Worm (Caenorhabditis elegans) whole organism, early embryonic: ENCODE results near the gene pzf-1.
"Not testable (repeated sequence)": the region's sequence is repeated elsewhere in the genome, so short reads cannot be mapped to it uniquely, and the experiment has no call there.

Source experiments
- B0310.2 ChIP-seq: sonication (generic microtip); optimal IDR thresholded peaks from 2 replicates; lab custom pipeline; 2016; ENCODE audit warnings: mild to moderate bottlenecking, missing genetic modification characterization, missing compliant biosample characterization
- F13C5.2 ChIP-seq: sonication (generic microtip); optimal IDR thresholded peaks from 2 replicates; lab custom pipeline; 2017; ENCODE audit warnings: mild to moderate bottlenecking, missing genetic modification characterization, inconsistent platforms, missing compliant biosample characterization
- aly-1 ChIP-seq: sonication (generic microtip); optimal IDR thresholded peaks from 2 replicates; lab custom pipeline; 2016; ENCODE audit warnings: missing genetic modification characterization, missing compliant biosample characterization
- ama-1 ChIP-seq: fragments of 150-350 bp; optimal IDR thresholded peaks from 2 replicates; lab custom pipeline; 2014
- ceh-13 ChIP-seq: fragments of 200-800 bp; sonication (Bioruptor generic); optimal IDR thresholded peaks from 2 replicates; lab custom pipeline; 2018; ENCODE audit warnings: mild to moderate bottlenecking, missing genetic modification characterization, missing compliant biosample characterization
- ceh-36 ChIP-seq: sonication (generic microtip); optimal IDR thresholded peaks from 2 replicates; lab custom pipeline; 2016; ENCODE audit warnings: missing genetic modification characterization, inconsistent platforms, missing compliant biosample characterization
- ets-7 ChIP-seq: sonication (generic microtip); optimal IDR thresholded peaks from 2 replicates; lab custom pipeline; 2016; ENCODE audit warnings: missing genotype, missing genetic modification characterization, missing compliant biosample characterization
- flt-1 ChIP-seq: fragments of 200-800 bp; sonication (Bioruptor generic); IDR thresholded peaks from 2 replicates; pipeline ENCODE4 v1.3.6; 2022; ENCODE audit warnings: missing genetic modification characterization, missing compliant biosample characterization
- hmbx-1 ChIP-seq: sonication (generic microtip); optimal IDR thresholded peaks from 2 replicates; lab custom pipeline; 2016; ENCODE audit warnings: mild to moderate bottlenecking, missing genetic modification characterization, missing compliant biosample characterization
- hmg-4 ChIP-seq: fragments of 200-800 bp; sonication (Bioruptor generic); optimal IDR thresholded peaks from 2 replicates; lab custom pipeline; 2018; ENCODE audit warnings: mild to moderate bottlenecking, missing genetic modification characterization, missing compliant biosample characterization
- hnd-1 ChIP-seq: sonication (generic microtip); optimal IDR thresholded peaks from 2 replicates; lab custom pipeline; 2016; ENCODE audit warnings: missing genetic modification characterization, missing compliant biosample characterization
- pes-1 ChIP-seq: fragments of 200-800 bp; sonication (Bioruptor generic); IDR thresholded peaks from 2 replicates; pipeline ENCODE4 v1.3.6; 2022; ENCODE audit warnings: missing genetic modification reagents, missing genetic modification characterization, missing compliant biosample characterization
- scrt-1 ChIP-seq: fragments of 200-800 bp; sonication (Bioruptor generic); IDR thresholded peaks from 2 replicates; pipeline ENCODE4 v1.3.6; 2022; ENCODE audit warnings: missing genetic modification characterization, missing compliant biosample characterization
- sea-1 ChIP-seq: fragments of 200-800 bp; sonication (Bioruptor generic); conservative IDR thresholded peaks from 2 replicates; pipeline ENCODE4 v1.3.6; 2022; ENCODE audit warnings: missing genetic modification characterization, missing compliant biosample characterization
- tbx-11 ChIP-seq: fragments of 200-800 bp; sonication (Bioruptor generic); IDR thresholded peaks from 2 replicates; pipeline ENCODE4 v1.3.6; 2022; ENCODE audit warnings: missing genetic modification characterization, missing compliant biosample characterization
- tbx-37 ChIP-seq: fragments of 200-800 bp; sonication (Bioruptor generic); conservative IDR thresholded peaks from 2 replicates; pipeline ENCODE4 v1.3.6; 2022; ENCODE audit warnings: missing genetic modification reagents, missing genetic modification characterization, missing compliant biosample characterization
- tra-4 ChIP-seq: sonication (generic microtip); optimal IDR thresholded peaks from 2 replicates; lab custom pipeline; 2017; ENCODE audit warnings: missing genetic modification characterization, missing compliant biosample characterization

The pzf-1 gene

DNA sequence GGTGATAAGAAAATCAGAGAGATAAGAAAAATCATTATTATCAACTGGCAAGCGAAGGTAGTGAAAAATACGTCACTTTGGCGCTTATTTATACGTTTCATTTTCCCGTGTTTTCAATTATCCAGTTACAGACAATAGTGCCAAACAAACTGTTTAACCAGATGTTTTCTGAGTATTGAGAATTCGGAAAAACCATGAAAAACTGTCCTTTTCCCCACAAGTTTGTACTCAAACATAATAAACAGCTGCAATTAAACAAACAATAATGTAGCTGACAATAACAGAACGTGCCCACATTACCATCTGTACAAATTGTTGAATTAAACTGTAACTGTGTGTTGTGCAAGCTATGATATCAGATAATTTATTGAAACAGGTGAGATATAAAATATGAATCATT is 22.7 kb downstream of the pzf-1 start, which contains the start of the genes F35E8.1 and F35E8.2:
Gene F35E8.1, minus strand, starts transcription at position 101 of the 400 bp plus-strand sequence.
Gene F35E8.2, plus strand, starts transcription at position 132 of the 400 bp plus-strand sequence.
- not testable (repeated sequence) for TF ChIP-seq scrt-1 (GFP tag; lab: Robert Waterston, UW); B0310.2 (tag; lab: Kevin White, UChicago); ceh-13 (GFP tag; lab: Kevin White, UChicago)

DNA sequence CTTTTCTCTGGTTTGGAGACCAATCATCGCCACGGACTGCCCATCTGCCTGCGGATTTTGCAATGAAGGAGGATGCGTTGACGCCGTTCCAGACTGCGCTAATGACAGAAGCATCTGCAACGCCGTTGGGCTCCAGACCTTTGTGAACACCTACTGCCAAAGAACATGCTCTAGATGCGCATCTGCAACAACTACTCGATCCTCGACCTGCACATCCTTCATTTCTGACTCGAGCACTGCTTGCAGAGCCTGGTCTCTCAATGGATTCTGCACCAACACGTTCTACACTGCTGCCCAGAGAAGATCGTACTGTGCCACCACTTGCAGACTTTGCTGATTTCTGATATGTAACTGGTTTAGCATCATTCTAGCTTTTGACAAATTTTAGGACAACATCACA is 27.7 kb downstream of the pzf-1 start:
- TF ChIP-seq sea-1: no peak

DNA sequence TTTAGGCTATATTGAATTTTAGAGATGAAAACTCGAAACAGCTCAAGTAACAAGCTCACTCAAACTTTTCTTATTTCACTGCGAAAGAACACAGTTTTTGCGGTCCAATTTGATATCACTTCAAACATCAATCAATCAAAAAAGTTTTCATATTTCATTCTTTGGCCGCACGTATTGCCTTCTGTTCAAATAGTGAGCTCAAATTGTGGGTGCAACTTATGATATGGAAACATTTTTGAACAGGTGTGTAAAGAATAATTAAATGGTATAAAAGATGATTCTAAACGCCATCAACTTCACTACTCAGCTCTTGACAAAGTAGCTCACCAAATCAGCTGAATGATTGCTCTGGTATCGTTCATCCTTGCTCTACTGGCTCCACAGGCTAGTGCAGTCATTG is 28.5 kb downstream of the pzf-1 start, which contains the start of gene T06C12.14:
Gene T06C12.14, plus strand, starts transcription at position 301 of the 400 bp plus-strand sequence.
- TF ChIP-seq aly-1 (tag; lab: Kevin White, UChicago) (no peak), ets-7 (tag; lab: Kevin White, UChicago) (no peak), tbx-11 (GFP tag; lab: Robert Waterston, UW) (no peak), hmbx-1 (tag; lab: Kevin White, UChicago) (no peak), ama-1 (lab: Kevin White, UChicago) (no peak), tbx-37 (GFP tag; lab: Robert Waterston, UW) (no peak), pes-1 (no peak), F13C5.2 (no peak)

DNA sequence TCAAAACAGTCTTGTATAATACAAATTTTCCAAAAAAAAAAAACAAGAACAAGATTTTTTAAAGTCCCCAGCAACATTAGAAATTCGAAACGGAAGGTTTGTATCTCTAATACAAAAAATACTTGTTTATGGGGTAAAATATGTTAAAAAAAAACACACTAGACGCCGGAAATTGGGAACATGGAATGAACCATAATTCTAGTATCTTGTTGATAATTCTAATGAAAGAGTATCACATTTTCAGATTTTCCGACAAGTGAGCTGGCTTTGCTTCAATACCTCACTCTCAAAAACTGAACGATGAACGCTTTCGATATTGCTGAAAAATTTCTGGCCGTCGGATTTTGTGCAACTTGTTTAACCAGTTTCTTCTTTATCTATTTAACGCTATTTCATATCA is 30.5 kb downstream of the pzf-1 start, which contains the start of gene str-60:
Gene str-60, plus strand, starts transcription at position 301 of the 400 bp plus-strand sequence.
- no peak for TF ChIP-seq tra-4 (tag; lab: Kevin White, UChicago)
- no peak for TF ChIP-seq pes-1
- no peak for TF ChIP-seq flt-1 (GFP tag; lab: Robert Waterston, UW)
- TF ChIP-seq tbx-37 (GFP tag; lab: Robert Waterston, UW): no peak
- TF ChIP-seq sea-1: no peak
- no peak for TF ChIP-seq hmbx-1 (tag; lab: Kevin White, UChicago)
- TF ChIP-seq B0310.2 (tag; lab: Kevin White, UChicago): no peak
- TF ChIP-seq ceh-36 (tag; lab: Kevin White, UChicago): no peak
- TF ChIP-seq hnd-1 (tag; lab: Kevin White, UChicago): no peak
- TF ChIP-seq tbx-11 (GFP tag; lab: Robert Waterston, UW): no peak

DNA sequence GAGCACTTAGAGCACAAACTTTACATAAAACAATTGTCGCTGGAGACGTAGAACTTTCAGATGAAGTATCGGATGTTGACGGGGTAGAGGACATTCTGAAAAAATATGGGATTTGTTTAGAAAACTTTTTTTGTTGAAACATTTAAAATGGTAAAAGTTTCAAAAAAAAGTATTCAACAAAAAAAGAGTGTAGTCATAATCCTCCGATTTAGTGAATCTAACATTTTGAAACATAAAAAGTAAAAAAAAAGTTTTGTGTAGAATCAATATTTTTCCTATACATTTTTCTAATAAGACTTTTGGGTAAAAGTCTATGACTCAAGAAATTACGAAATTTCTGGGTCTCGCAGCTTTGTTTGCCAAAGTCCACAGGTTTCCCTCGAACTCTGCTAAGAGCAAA is 31.6 kb downstream of the pzf-1 start, which contains the start of gene nhr-213:
Gene nhr-213, minus strand, starts transcription at position 101 of the 400 bp plus-strand sequence.
- TF ChIP-seq ceh-36 (tag; lab: Kevin White, UChicago) (no peak), B0310.2 (tag; lab: Kevin White, UChicago) (no peak)

DNA sequence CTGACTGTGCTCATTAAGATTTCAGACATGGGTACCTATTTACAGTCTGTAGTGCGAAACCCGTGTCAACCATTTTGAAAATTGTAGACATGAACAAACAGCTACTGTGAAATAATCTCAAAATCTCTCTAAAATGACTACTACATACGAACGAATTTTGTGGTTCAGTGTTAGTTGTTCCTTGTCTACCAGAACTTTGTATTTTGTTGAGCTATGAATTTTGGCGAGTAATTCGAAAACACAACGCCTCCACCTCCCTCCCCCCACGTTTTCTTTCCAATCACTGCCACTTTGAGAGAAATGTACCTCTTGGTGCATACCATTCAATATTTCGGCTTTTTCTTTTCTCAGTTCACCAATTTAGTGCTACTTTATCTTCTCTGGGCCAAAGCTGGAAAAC is 35.5 kb downstream of the pzf-1 start, which contains the start of gene T06C12.11:
Gene T06C12.11, plus strand, starts transcription at position 301 of the 400 bp plus-strand sequence.
- TF ChIP-seq tbx-37 (GFP tag; lab: Robert Waterston, UW) (no peak), hnd-1 (tag; lab: Kevin White, UChicago) (no peak)

DNA sequence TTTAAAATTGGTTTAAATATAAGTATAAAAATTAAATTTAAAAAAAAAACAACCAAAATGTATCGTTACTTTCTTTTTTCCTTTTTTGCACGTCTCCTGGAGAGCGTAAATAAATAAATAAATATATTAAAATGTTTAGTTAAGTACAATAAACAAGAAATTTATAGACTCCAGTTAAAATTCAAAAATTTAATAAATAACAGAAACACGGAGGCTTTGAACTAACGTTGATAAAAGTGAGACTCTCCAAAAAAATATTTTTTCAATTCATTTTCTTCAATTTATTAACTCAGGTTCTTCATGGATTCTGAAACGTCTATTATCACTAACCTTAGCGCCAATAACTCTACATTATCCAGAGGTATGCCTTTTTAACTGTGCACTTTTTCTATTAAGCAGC is 36.5 kb downstream of the pzf-1 start, which contains the start of gene T06C12.12:
Gene T06C12.12, plus strand, starts transcription at position 301 of the 400 bp plus-strand sequence.
- TF ChIP-seq scrt-1 (GFP tag; lab: Robert Waterston, UW) (no peak), ama-1 (lab: Kevin White, UChicago) (no peak), tra-4 (tag; lab: Kevin White, UChicago) (no peak), aly-1 (tag; lab: Kevin White, UChicago) (no peak), B0310.2 (tag; lab: Kevin White, UChicago) (no peak), hmg-4 (no peak), ceh-13 (GFP tag; lab: Kevin White, UChicago) (no peak), tbx-11 (GFP tag; lab: Robert Waterston, UW) (no peak), flt-1 (GFP tag; lab: Robert Waterston, UW) (no peak), hmbx-1 (tag; lab: Kevin White, UChicago) (no peak), ceh-36 (tag; lab: Kevin White, UChicago) (no peak)

DNA sequence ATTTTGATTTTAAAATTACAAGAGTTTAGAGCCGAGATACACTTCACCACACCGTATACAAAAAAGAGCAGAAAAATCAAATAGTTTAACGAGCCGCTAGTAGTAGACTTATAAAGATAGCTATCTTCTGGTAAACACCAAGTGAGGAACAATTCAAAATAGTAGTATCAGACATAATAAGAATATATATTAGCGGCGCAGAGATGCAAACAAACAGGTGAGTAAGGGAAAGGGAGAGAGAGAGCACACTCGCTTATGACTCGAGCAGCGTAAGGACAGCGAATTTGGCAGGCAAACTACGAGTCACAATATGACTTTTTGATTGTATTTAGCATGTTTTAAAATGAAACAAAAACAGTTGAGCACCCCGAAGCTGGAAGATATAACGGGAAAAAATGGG is 36.9 kb downstream of the pzf-1 start:
- no peak for TF ChIP-seq tra-4 (tag; lab: Kevin White, UChicago)
- TF ChIP-seq aly-1 (tag; lab: Kevin White, UChicago): no peak
- TF ChIP-seq flt-1 (GFP tag; lab: Robert Waterston, UW): no peak

DNA sequence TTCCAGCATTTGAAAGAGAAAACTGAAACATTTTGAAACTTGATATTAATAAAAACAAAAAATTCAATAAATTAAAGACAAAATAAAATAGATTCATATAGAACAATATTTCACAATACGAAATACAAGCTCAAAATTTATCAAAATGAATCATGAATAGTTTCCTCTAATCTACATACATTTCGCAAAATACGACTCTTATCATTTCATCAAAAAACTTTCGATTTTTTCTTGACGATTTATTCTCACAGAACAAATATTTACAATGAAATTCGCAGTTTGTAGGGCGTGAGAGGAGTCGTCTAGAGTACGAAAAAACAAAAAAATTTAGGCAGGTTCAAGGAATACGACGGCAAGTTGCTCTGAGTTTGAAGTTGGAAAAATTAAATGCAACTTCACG is 38.1 kb downstream of the pzf-1 start:
- TF ChIP-seq hmbx-1 (tag; lab: Kevin White, UChicago) (no peak), B0310.2 (tag; lab: Kevin White, UChicago) (no peak), hnd-1 (tag; lab: Kevin White, UChicago) (no peak), tbx-37 (GFP tag; lab: Robert Waterston, UW) (no peak), ceh-13 (GFP tag; lab: Kevin White, UChicago) (no peak), ceh-36 (tag; lab: Kevin White, UChicago) (no peak), sea-1 (no peak), flt-1 (GFP tag; lab: Robert Waterston, UW) (no peak), aly-1 (tag; lab: Kevin White, UChicago) (no peak), tra-4 (tag; lab: Kevin White, UChicago) (no peak), ama-1 (lab: Kevin White, UChicago) (no peak), ets-7 (tag; lab: Kevin White, UChicago) (no peak), scrt-1 (GFP tag; lab: Robert Waterston, UW) (no peak), tbx-11 (GFP tag; lab: Robert Waterston, UW) (no peak)
